Fruit fly (Drosophila melanogaster): ENCODE results near the gene Ubc87F.

DNA sequence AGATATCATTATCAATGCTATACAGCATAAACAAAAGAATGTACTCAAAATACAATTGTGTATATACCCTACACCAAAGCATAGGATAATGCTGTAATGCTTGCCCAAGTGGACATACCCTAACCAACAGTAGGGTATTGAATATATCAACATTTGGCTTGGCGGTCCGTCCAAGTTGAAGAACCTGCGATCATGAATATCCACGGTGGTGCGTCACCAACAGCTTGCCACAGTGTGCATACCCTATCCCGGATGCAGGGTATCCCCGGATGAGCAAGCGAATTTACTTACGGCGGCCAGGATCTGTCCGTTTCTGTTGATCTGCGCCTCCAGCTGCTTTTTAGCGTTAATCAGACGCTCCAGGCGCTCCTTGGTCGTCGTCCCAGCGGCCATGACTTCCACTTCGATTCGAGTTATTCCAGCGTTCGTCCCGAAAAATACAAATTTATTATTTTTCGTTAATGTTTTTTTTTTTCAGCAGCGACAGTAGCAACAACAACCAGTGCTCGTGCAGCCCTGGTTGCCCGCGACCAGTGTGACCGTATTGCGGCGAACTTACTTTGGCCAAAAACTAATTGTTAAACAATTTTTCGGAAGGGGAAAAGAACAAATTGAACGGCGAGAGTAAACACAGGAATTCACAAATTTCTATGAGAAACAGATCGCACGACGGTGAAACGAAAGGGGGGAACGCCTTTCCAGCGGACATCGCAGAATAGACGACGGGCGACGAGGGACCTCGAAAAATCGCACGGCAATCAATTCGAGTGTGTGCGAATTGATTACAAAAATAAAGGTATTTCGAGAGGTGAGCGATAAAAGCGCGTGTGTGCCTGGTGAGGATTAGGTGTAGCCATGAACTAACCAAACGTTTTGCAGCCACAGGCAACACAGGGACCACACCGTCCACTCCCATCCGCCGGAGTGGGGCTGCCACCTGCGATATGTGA, 41.6 kb downstream of the Ubc87F start, which contains the start of the genes Lkb1 and CG9588:
- no peak for TF ChIP-seq Dfd (GFP tag; optimal IDR thresholded peaks at IDR 0.05)
- TF ChIP-seq Hr78 (GFP tag; optimal IDR thresholded peaks at IDR 0.05), result no peak
- TF ChIP-seq psq (GFP tag; optimal IDR thresholded peaks at IDR 0.05), result peak; percentile 56
- TF ChIP-seq OdsH (GFP tag; optimal IDR thresholded peaks at IDR 0.05), result peak; percentile 66
- peak; percentile 27 for TF ChIP-seq HLH106 (tag; optimal IDR thresholded peaks at IDR 0.05)
- no peak for TF ChIP-seq dsf (GFP tag; optimal IDR thresholded peaks at IDR 0.05; ENCODE audit: borderline replicate concordance)
- no peak for TF ChIP-seq Hnf4 (GFP tag; optimal IDR thresholded peaks at IDR 0.05)
- TF ChIP-seq CrebA (GFP tag; optimal IDR thresholded peaks at IDR 0.05; ENCODE audit: borderline replicate concordance), result no peak
- TF ChIP-seq N (GFP tag; optimal IDR thresholded peaks at IDR 0.05), result no peak
- no peak for TF ChIP-seq lola (GFP tag; optimal IDR thresholded peaks at IDR 0.05)
- TF ChIP-seq sage (GFP tag; optimal IDR thresholded peaks at IDR 0.05), result no peak
- TF ChIP-seq brk (GFP tag; optimal IDR thresholded peaks at IDR 0.05), result no peak
- TF ChIP-seq fru (GFP tag; optimal IDR thresholded peaks at IDR 0.05), result peak; percentile 69

Data from whole organism, wandering third instar larva.